Fruit fly (Drosophila melanogaster) whole organism, embryonic: ENCODE results near the gene Cyt-c1L.

Experiments used
- Bteb2 ChIP-seq: fragments of 200-800 bp; sonication (Bioruptor generic); optimal IDR thresholded peaks from 2 replicates; lab custom pipeline; 2016; ENCODE audit warnings: missing biosample characterization, missing genetic modification characterization
- CG1024 ChIP-seq: fragments of 200-800 bp; sonication (Bioruptor generic); IDR thresholded peaks from 2 replicates; pipeline ENCODE4 v1.3.6; 2022; ENCODE audit warnings: missing biosample characterization, missing genetic modification characterization
- CG10431 ChIP-seq: fragments of 200-800 bp; sonication (Bioruptor generic); optimal IDR thresholded peaks from 3 replicates; lab custom pipeline; 2018; ENCODE audit warnings: missing biosample characterization, mild to moderate bottlenecking, missing genetic modification characterization
- CG11456 ChIP-seq: fragments of 200-800 bp; sonication (Bioruptor generic); IDR thresholded peaks from 3 replicates; pipeline ENCODE4 v1.3.6; 2022; ENCODE audit warnings: missing biosample characterization, missing genetic modification characterization
- CG12299 ChIP-seq: fragments of 200-800 bp; sonication (Bioruptor generic); optimal IDR thresholded peaks from 2 replicates; lab custom pipeline; 2018; ENCODE audit warnings: missing biosample characterization, mild to moderate bottlenecking, missing genetic modification characterization
- CG13424 ChIP-seq: fragments of 200-800 bp; sonication (Bioruptor generic); optimal IDR thresholded peaks from 2 replicates; lab custom pipeline; 2019; ENCODE audit warnings: missing biosample characterization, mild to moderate bottlenecking, missing genetic modification characterization, moderate library complexity
- CG13894 ChIP-seq: fragments of 200-800 bp; sonication (Bioruptor generic); optimal IDR thresholded peaks from 3 replicates; lab custom pipeline; 2018; ENCODE audit warnings: missing biosample characterization, mild to moderate bottlenecking, missing genetic modification characterization, moderate library complexity
- CG15696 ChIP-seq: fragments of 200-800 bp; sonication (Bioruptor generic); optimal IDR thresholded peaks from 2 replicates; lab custom pipeline; 2019; ENCODE audit warnings: missing biosample characterization, mild to moderate bottlenecking, missing genetic modification characterization, moderate library complexity
- CG17802 ChIP-seq: fragments of 200-800 bp; sonication (Bioruptor generic); optimal IDR thresholded peaks from 2 replicates; lab custom pipeline; 2018; ENCODE audit warnings: missing biosample characterization, mild to moderate bottlenecking, missing genetic modification characterization, moderate library complexity
- CG1792 ChIP-seq: fragments of 200-800 bp; sonication (Bioruptor generic); optimal IDR thresholded peaks from 2 replicates; lab custom pipeline; 2016; ENCODE audit warnings: missing biosample characterization, missing genetic modification characterization
- CG18011 ChIP-seq: fragments of 200-800 bp; sonication (Bioruptor generic); optimal IDR thresholded peaks from 2 replicates; lab custom pipeline; 2017; ENCODE audit warnings: missing biosample characterization, missing genetic modification characterization, mild to moderate bottlenecking, moderate library complexity, missing genotype
- CG2678 ChIP-seq: fragments of 200-800 bp; sonication (Bioruptor generic); optimal IDR thresholded peaks from 3 replicates; lab custom pipeline; 2019; ENCODE audit warnings: missing biosample characterization, mild to moderate bottlenecking, missing genetic modification characterization, moderate library complexity
- CG34376 ChIP-seq: fragments of 200-800 bp; sonication (Bioruptor generic); optimal IDR thresholded peaks from 2 replicates; lab custom pipeline; 2018; ENCODE audit warnings: missing biosample characterization, mild to moderate bottlenecking, missing genetic modification characterization
- CG4404 ChIP-seq: fragments of 200-800 bp; sonication (Bioruptor generic); IDR thresholded peaks from 2 replicates; pipeline ENCODE4 v1.3.6; 2022; ENCODE audit warnings: missing biosample characterization, missing genetic modification characterization
- CG6175 ChIP-seq: fragments of 200-800 bp; sonication (Bioruptor generic); IDR thresholded peaks from 3 replicates; pipeline ENCODE4 v1.3.6; 2022; ENCODE audit warnings: missing biosample characterization, missing genetic modification characterization
- CG7963 ChIP-seq: fragments of 200-800 bp; sonication (Bioruptor generic); IDR thresholded peaks from 3 replicates; pipeline ENCODE4 v1.3.6; 2022; ENCODE audit warnings: missing biosample characterization, missing genetic modification characterization; ENCODE audit not compliant: partially characterized antibody
- CG8478 ChIP-seq: fragments of >200 bp; optimal IDR thresholded peaks from 2 replicates; lab custom pipeline; 2018
- CG8944 ChIP-seq: fragments of 200-800 bp; sonication (Bioruptor generic); optimal IDR thresholded peaks from 3 replicates; lab custom pipeline; 2016; ENCODE audit warnings: missing biosample characterization, missing genetic modification characterization
- CG9437 ChIP-seq: fragments of 200-800 bp; sonication (Bioruptor generic); optimal IDR thresholded peaks from 2 replicates; lab custom pipeline; 2018; ENCODE audit warnings: missing biosample characterization, mild to moderate bottlenecking, missing genetic modification characterization
- D19B ChIP-seq: fragments of 200-800 bp; sonication (Bioruptor generic); optimal IDR thresholded peaks from 2 replicates; lab custom pipeline; 2017; ENCODE audit warnings: missing biosample characterization, mild to moderate bottlenecking, missing genetic modification characterization
- Dad ChIP-seq: fragments of 200-800 bp; sonication (Bioruptor generic); optimal IDR thresholded peaks from 3 replicates; lab custom pipeline; 2016; ENCODE audit warnings: missing biosample characterization, missing genetic modification characterization
- Dref ChIP-seq: fragments of 200-800 bp; sonication (Bioruptor generic); IDR thresholded peaks from 2 replicates; pipeline ENCODE4 v1.3.6; 2022; ENCODE audit warnings: missing biosample characterization, missing genetic modification characterization
- Drgx ChIP-seq: fragments of 200-800 bp; sonication (Bioruptor generic); IDR thresholded peaks from 2 replicates; pipeline ENCODE4 v1.3.6; 2022; ENCODE audit warnings: missing biosample characterization, missing genetic modification characterization
- H15 ChIP-seq: fragments of 200-800 bp; sonication (Bioruptor generic); IDR thresholded peaks from 3 replicates; pipeline ENCODE4 v1.3.6; 2022; ENCODE audit warnings: missing biosample characterization, missing genetic modification characterization
- H2.0 ChIP-seq: fragments of 200-800 bp; sonication (Bioruptor generic); IDR thresholded peaks from 2 replicates; pipeline ENCODE4 v1.3.6; 2022; ENCODE audit warnings: missing biosample characterization, missing genetic modification characterization
- Hey ChIP-seq: fragments of 200-800 bp; sonication (Bioruptor generic); optimal IDR thresholded peaks from 3 replicates; lab custom pipeline; 2018; ENCODE audit warnings: missing biosample characterization, mild to moderate bottlenecking, missing genetic modification characterization
- Mes4 ChIP-seq: fragments of 200-800 bp; sonication (Bioruptor generic); optimal IDR thresholded peaks from 2 replicates; lab custom pipeline; 2016; ENCODE audit warnings: missing biosample characterization, missing genetic modification characterization
- NC2α ChIP-seq: fragments of 200-800 bp; sonication (Bioruptor generic); optimal IDR thresholded peaks from 2 replicates; lab custom pipeline; 2016; ENCODE audit warnings: missing biosample characterization, missing genetic modification characterization
- Nf-YB ChIP-seq: fragments of 200-800 bp; sonication (Bioruptor generic); optimal IDR thresholded peaks from 3 replicates; lab custom pipeline; 2019; ENCODE audit warnings: missing biosample characterization, mild to moderate bottlenecking, missing genetic modification characterization, moderate library complexity
- Poxn ChIP-seq: fragments of 200-800 bp; sonication (Bioruptor generic); IDR thresholded peaks from 2 replicates; pipeline ENCODE4 v1.3.6; 2022; ENCODE audit warnings: missing biosample characterization, missing genetic modification characterization
- Spps ChIP-seq: fragments of 200-800 bp; sonication (Bioruptor generic); optimal IDR thresholded peaks from 2 replicates; lab custom pipeline; 2018; ENCODE audit warnings: missing biosample characterization, mild to moderate bottlenecking, missing genetic modification characterization
- Ssrp ChIP-seq: fragments of 200-800 bp; sonication (Bioruptor generic); optimal IDR thresholded peaks from 2 replicates; lab custom pipeline; 2018; ENCODE audit warnings: missing biosample characterization, mild to moderate bottlenecking, missing genetic modification characterization, moderate library complexity
- TFAM ChIP-seq: fragments of 200-800 bp; sonication (Bioruptor generic); optimal IDR thresholded peaks from 2 replicates; lab custom pipeline; 2017; ENCODE audit warnings: missing biosample characterization, missing genetic modification characterization, inconsistent platforms
- ap ChIP-seq: fragments of 200-800 bp; sonication (Bioruptor generic); IDR thresholded peaks from 2 replicates; pipeline ENCODE4 v1.3.6; 2022; ENCODE audit warnings: missing biosample characterization, missing genetic modification characterization
- az2 ChIP-seq: fragments of 200-800 bp; sonication (Bioruptor generic); optimal IDR thresholded peaks from 3 replicates; lab custom pipeline; 2016; ENCODE audit warnings: missing biosample characterization, missing genetic modification characterization
- caup ChIP-seq: fragments of 200-800 bp; sonication (Bioruptor generic); optimal IDR thresholded peaks from 3 replicates; lab custom pipeline; 2017; ENCODE audit warnings: missing biosample characterization, mild to moderate bottlenecking, missing genetic modification characterization, moderate library complexity; ENCODE audit not compliant: severe bottlenecking
- corto ChIP-seq: fragments of 200-800 bp; sonication (Bioruptor generic); optimal IDR thresholded peaks from 2 replicates; lab custom pipeline; 2016; ENCODE audit warnings: missing biosample characterization, mild to moderate bottlenecking, missing genetic modification characterization, moderate library complexity
- fd102C ChIP-seq: fragments of 200-800 bp; sonication (Bioruptor generic); optimal IDR thresholded peaks from 2 replicates; lab custom pipeline; 2018; ENCODE audit warnings: missing biosample characterization, mild to moderate bottlenecking, missing genetic modification characterization, moderate library complexity
- gem ChIP-seq: fragments of 200-800 bp; sonication (Bioruptor generic); optimal IDR thresholded peaks from 2 replicates; lab custom pipeline; 2019; ENCODE audit warnings: missing biosample characterization, mild to moderate bottlenecking, missing genetic modification characterization, moderate library complexity
- grau ChIP-seq: fragments of 200-800 bp; optimal IDR thresholded peaks from 3 replicates; lab custom pipeline; 2019; ENCODE audit warnings: missing biosample characterization, mild to moderate bottlenecking, missing genetic modification characterization, moderate library complexity
- lov ChIP-seq, 2 experiments: fragments of 200-800 bp in 1 of 2; fragments of >200 bp in 1 of 2; sonication (Bioruptor generic) in 1 of 2; IDR thresholded peaks in 1 of 2; optimal IDR thresholded peaks in 1 of 2; 2 replicates in 1 of 2; 3 replicates in 1 of 2; pipeline versions ENCODE4 v1.3.6 to Lab custom; 2017 to 2022; ENCODE audit warnings: missing biosample characterization in 1 of 2, missing genetic modification characterization in 1 of 2
- nom ChIP-seq: fragments of 200-800 bp; sonication (Bioruptor generic); optimal IDR thresholded peaks from 2 replicates; lab custom pipeline; 2017; ENCODE audit warnings: missing biosample characterization, missing genetic modification characterization, mild to moderate bottlenecking, moderate library complexity, missing genetic modification reagents
- otp ChIP-seq: fragments of 200-800 bp; sonication (Bioruptor generic); IDR thresholded peaks from 3 replicates; pipeline ENCODE4, ENCODE4 v1.3.6; 2022; ENCODE audit warnings: missing biosample characterization, missing genetic modification characterization
- pfk ChIP-seq: fragments of 200-800 bp; sonication (Bioruptor generic); optimal IDR thresholded peaks from 2 replicates; lab custom pipeline; 2018; ENCODE audit warnings: missing biosample characterization, mild to moderate bottlenecking, missing genetic modification characterization, moderate library complexity
- scrt ChIP-seq: fragments of 200-800 bp; sonication (Bioruptor generic); optimal IDR thresholded peaks from 2 replicates; lab custom pipeline; 2018; ENCODE audit warnings: missing biosample characterization, mild to moderate bottlenecking, missing genetic modification characterization, moderate library complexity
- sd ChIP-seq: fragments of 200-800 bp; sonication (Bioruptor generic); optimal IDR thresholded peaks from 3 replicates; lab custom pipeline; 2018; ENCODE audit warnings: missing biosample characterization, mild to moderate bottlenecking, missing genetic modification characterization, moderate library complexity
- sima ChIP-seq: fragments of 200-800 bp; sonication (Bioruptor generic); optimal IDR thresholded peaks from 2 replicates; lab custom pipeline; 2016; ENCODE audit warnings: missing biosample characterization, missing genetic modification characterization
- wor ChIP-seq: fragments of 200-800 bp; sonication (Bioruptor generic); IDR thresholded peaks from 2 replicates; pipeline ENCODE4 v1.3.6; 2022; ENCODE audit warnings: missing biosample characterization, missing genetic modification characterization
- yki ChIP-seq: fragments of >200 bp; optimal IDR thresholded peaks from 3 replicates; lab custom pipeline; 2018

Cyt-c1L gene

dm6 chr3R:29210542-29211393 lies 6.8 kb upstream of the Cyt-c1L start (continued):
- TF ChIP-seq corto (GFP tag; lab: Kevin White, UChicago) (peak; percentile 40), CG11456 (GFP tag; lab: Robert Waterston, UW) (no peak), NC2α (GFP tag; lab: Kevin White, UChicago) (no peak), Spps (tag; lab: Kevin White, UChicago) (no peak), Hey (tag; lab: Kevin White, UChicago) (no peak), CG13424 (peak; percentile 11), D19B (GFP tag; lab: Kevin White, UChicago) (no peak), Drgx (GFP tag; lab: Robert Waterston, UW) (peak; percentile 71), Dad (no peak), CG4404 (GFP tag; lab: Robert Waterston, UW) (0 out of 2 replicates have a peak, but pooled peaks have one; percentile 8), CG17802 (tag; lab: Kevin White, UChicago) (no peak), Nf-YB (GFP tag; lab: Kevin White, UChicago) (no peak), TFAM (no peak), otp (GFP tag; lab: Robert Waterston, UW) (no peak), nom (GFP tag; lab: Kevin White, UChicago) (peak; percentile 86), Ssrp (tag; lab: Kevin White, UChicago) (peak; percentile 10), CG9437 (no peak), CG18011 (GFP tag; lab: Kevin White, UChicago) (no peak), Bteb2 (no peak), caup (GFP tag; lab: Kevin White, UChicago) (no peak), grau (tag; lab: Kevin White, UChicago) (peak; percentile 91), CG10431 (GFP tag; lab: Kevin White, UChicago) (no peak), CG6175 (GFP tag; lab: Robert Waterston, UW) (peak; percentile 67; the same call in 2 of the 3 replicates), CG13894 (tag; lab: Kevin White, UChicago) (no peak), az2 (GFP tag; lab: Kevin White, UChicago) (no peak), CG2678 (tag; lab: Kevin White, UChicago) (no peak), pfk (GFP tag; lab: Kevin White, UChicago) (no peak), fd102C (no peak), CG1024 (GFP tag; lab: Robert Waterston, UW) (no peak), CG34376 (GFP tag; lab: Kevin White, UChicago) (no peak), CG8478 (lab: Kevin White, UChicago) (no peak), CG7963 (no peak), Dref (no peak), CG1792 (GFP tag; lab: Kevin White, UChicago) (no peak), sima (GFP tag; lab: Kevin White, UChicago) (no peak), yki (lab: Kevin White, UChicago) (no peak), H15 (GFP tag; lab: Robert Waterston, UW) (no peak; the same call in 2 of the 3 replicates), H2.0 (no peak), Mes4 (no peak), CG15696 (tag; lab: Kevin White, UChicago) (no peak), scrt (GFP tag; lab: Kevin White, UChicago) (no peak), sd (tag; lab: Kevin White, UChicago) (no peak), lov (optimal IDR thresholded peaks at IDR 0.05; lab: Kevin White, UChicago) (no peak), lov (GFP tag; IDR thresholded peaks at IDR 0.05; lab: Robert Waterston, UW) (no peak), CG12299 (tag; lab: Kevin White, UChicago) (no peak), wor (no peak), CG8944 (no peak), Poxn (GFP tag; lab: Robert Waterston, UW) (no peak), ap (GFP tag; lab: Robert Waterston, UW) (no peak), gem (peak; percentile 56)
